Worm (Caenorhabditis elegans) whole organism, mixed stage, embryonic: ENCODE results near the gene srx-129.

Experiments used
- M03D4.4 ChIP-seq: sonication (generic microtip); optimal IDR thresholded peaks from 2 replicates; lab custom pipeline; 2017; ENCODE audit warnings: mild to moderate bottlenecking, missing genetic modification characterization, missing compliant biosample characterization
- bed-3 ChIP-seq: fragments of 200-800 bp; sonication (Bioruptor generic); optimal IDR thresholded peaks from 3 replicates; lab custom pipeline; 2018; ENCODE audit warnings: mild to moderate bottlenecking, missing genetic modification characterization, moderate library complexity, missing compliant biosample characterization
- blmp-1 ChIP-seq: fragments of 150-350 bp; optimal IDR thresholded peaks from 2 replicates; lab custom pipeline; 2014; ENCODE audit warnings: missing biosample characterization, missing genetic modification characterization
- ceh-39 ChIP-seq: fragments of 150-350 bp; optimal IDR thresholded peaks from 2 replicates; lab custom pipeline; 2014; ENCODE audit warnings: missing biosample characterization, missing genetic modification characterization
- ceh-43 ChIP-seq: fragments of 200-800 bp; sonication (Bioruptor generic); optimal IDR thresholded peaks from 2 replicates; lab custom pipeline; 2018; ENCODE audit warnings: mild to moderate bottlenecking, missing genetic modification characterization, moderate library complexity, missing compliant biosample characterization
- ceh-83 ChIP-seq: fragments of 200-800 bp; sonication (Bioruptor generic); optimal IDR thresholded peaks from 2 replicates; lab custom pipeline; 2018; ENCODE audit warnings: mild to moderate bottlenecking, missing genetic modification characterization, missing compliant biosample characterization
- ces-1 ChIP-seq: fragments of 150-350 bp; optimal IDR thresholded peaks from 2 replicates; lab custom pipeline; 2014; ENCODE audit warnings: missing biosample characterization, missing genetic modification reagents, missing genetic modification characterization
- cnd-1 ChIP-seq: fragments of 200-800 bp; sonication (Bioruptor generic); optimal IDR thresholded peaks from 2 replicates; lab custom pipeline; 2018; ENCODE audit warnings: mild to moderate bottlenecking, missing genetic modification characterization, missing compliant biosample characterization
- drap-1 ChIP-seq: fragments of 200-800 bp; sonication (Bioruptor generic); optimal IDR thresholded peaks from 3 replicates; lab custom pipeline; 2018; ENCODE audit warnings: mild to moderate bottlenecking, missing genetic modification characterization, missing compliant biosample characterization
- elt-1 ChIP-seq: sonication (generic microtip); optimal IDR thresholded peaks from 2 replicates; lab custom pipeline; 2017; ENCODE audit warnings: missing genetic modification characterization, mild to moderate bottlenecking, missing compliant biosample characterization, antibody characterized with exemption, moderate library complexity, borderline replicate concordance; ENCODE audit not compliant: insufficient read depth
- elt-3 ChIP-seq: fragments of 150-350 bp; optimal IDR thresholded peaks from 2 replicates; lab custom pipeline; 2014; ENCODE audit warnings: missing biosample characterization, missing genetic modification characterization
- flh-1 ChIP-seq: fragments of 200-800 bp; sonication (Bioruptor generic); optimal IDR thresholded peaks from 2 replicates; lab custom pipeline; 2018; ENCODE audit warnings: mild to moderate bottlenecking, missing genetic modification characterization, moderate library complexity, missing compliant biosample characterization
- ham-2 ChIP-seq: fragments of 200-800 bp; sonication (Bioruptor generic); optimal IDR thresholded peaks from 2 replicates; lab custom pipeline; 2018; ENCODE audit warnings: mild to moderate bottlenecking, missing genetic modification characterization, missing compliant biosample characterization
- hlh-1 ChIP-seq: fragments of 150-350 bp; optimal IDR thresholded peaks from 2 replicates; lab custom pipeline; 2014; ENCODE audit warnings: missing biosample characterization, missing genetic modification reagents, missing genetic modification characterization
- lin-13 ChIP-seq: fragments of 150-350 bp; optimal IDR thresholded peaks from 2 replicates; lab custom pipeline; 2014; ENCODE audit warnings: missing biosample characterization, missing genetic modification characterization
- lin-32 ChIP-seq: fragments of 200-800 bp; sonication (Bioruptor generic); optimal IDR thresholded peaks from 2 replicates; lab custom pipeline; 2018; ENCODE audit warnings: mild to moderate bottlenecking, missing genetic modification characterization, missing compliant biosample characterization
- lsy-2 ChIP-seq: fragments of 150-350 bp; optimal IDR thresholded peaks from 2 replicates; lab custom pipeline; 2014; ENCODE audit warnings: missing biosample characterization, missing genetic modification characterization
- mab-5 ChIP-seq: fragments of 150-350 bp; optimal IDR thresholded peaks from 2 replicates; lab custom pipeline; 2014; ENCODE audit warnings: missing biosample characterization, missing genetic modification characterization
- mep-1 ChIP-seq: fragments of 150-350 bp; optimal IDR thresholded peaks from 2 replicates; lab custom pipeline; 2017; ENCODE audit warnings: missing biosample characterization, missing genetic modification reagents, missing genetic modification characterization, inconsistent platforms
- mls-2 ChIP-seq: sonication (generic microtip); optimal IDR thresholded peaks from 2 replicates; lab custom pipeline; 2016; ENCODE audit warnings: mild to moderate bottlenecking, missing genetic modification characterization, moderate library complexity, missing compliant biosample characterization
- nhr-12 ChIP-seq: fragments of 150-350 bp; optimal IDR thresholded peaks from 2 replicates; lab custom pipeline; 2014; ENCODE audit warnings: missing biosample characterization, missing genetic modification characterization
- nhr-2 ChIP-seq: fragments of 150-350 bp; optimal IDR thresholded peaks from 2 replicates; lab custom pipeline; 2014; ENCODE audit warnings: missing biosample characterization, missing genetic modification characterization
- nhr-237 ChIP-seq: fragments of 150-350 bp; optimal IDR thresholded peaks from 2 replicates; lab custom pipeline; 2014; ENCODE audit warnings: missing biosample characterization, missing genetic modification characterization
- nhr-76 ChIP-seq: sonication (generic microtip); optimal IDR thresholded peaks from 2 replicates; lab custom pipeline; 2017; ENCODE audit warnings: missing biosample characterization, missing genetic modification characterization
- pha-4 ChIP-seq: fragments of 150-350 bp; optimal IDR thresholded peaks from 2 replicates; lab custom pipeline; 2018; ENCODE audit warnings: missing biosample characterization, missing genetic modification reagents, missing genetic modification characterization
- sem-2 ChIP-seq: fragments of 200-800 bp; sonication (Bioruptor generic); optimal IDR thresholded peaks from 2 replicates; lab custom pipeline; 2018; ENCODE audit warnings: mild to moderate bottlenecking, missing genetic modification characterization, missing compliant biosample characterization
- snpc-4 ChIP-seq: fragments of 150-350 bp; optimal IDR thresholded peaks from 2 replicates; lab custom pipeline; 2014; ENCODE audit warnings: missing biosample characterization, missing genetic modification characterization
- sptf-1 ChIP-seq: sonication (generic microtip); optimal IDR thresholded peaks from 2 replicates; lab custom pipeline; 2017; ENCODE audit warnings: mild to moderate bottlenecking, missing genetic modification characterization, moderate library complexity, missing compliant biosample characterization
- tbx-8 ChIP-seq: fragments of 200-800 bp; sonication (Bioruptor generic); optimal IDR thresholded peaks from 2 replicates; lab custom pipeline; 2018; ENCODE audit warnings: mild to moderate bottlenecking, missing genetic modification characterization, moderate library complexity, missing compliant biosample characterization
- unc-120 ChIP-seq: sonication (generic microtip); optimal IDR thresholded peaks from 2 replicates; lab custom pipeline; 2017; ENCODE audit warnings: missing genetic modification characterization, missing compliant biosample characterization; ENCODE audit not compliant: poor library complexity, severe bottlenecking
- unc-39 ChIP-seq: fragments of 150-350 bp; optimal IDR thresholded peaks from 2 replicates; lab custom pipeline; 2014; ENCODE audit warnings: missing biosample characterization, missing genetic modification characterization
- unc-62 ChIP-seq: fragments of 150-350 bp; optimal IDR thresholded peaks from 2 replicates; lab custom pipeline; 2014; ENCODE audit warnings: missing biosample characterization, missing genetic modification reagents, missing genetic modification characterization
- zip-8 ChIP-seq: fragments of 150-350 bp; optimal IDR thresholded peaks from 2 replicates; lab custom pipeline; 2014; ENCODE audit warnings: missing biosample characterization, missing genetic modification characterization
- ztf-11 ChIP-seq: fragments of 150-350 bp; optimal IDR thresholded peaks from 2 replicates; lab custom pipeline; 2014; ENCODE audit warnings: missing biosample characterization, missing genetic modification characterization

The srx-129 gene

ce11 chrV:13794046-13794445 is 40.0 kb upstream of the srx-129 start:
- no peak for TF ChIP-seq ztf-11 (tag; lab: Kevin White, UChicago)

ce11 chrV:13796246-13796776 is 37.7 kb upstream of the srx-129 start, which contains the start of gene twk-32:
TSS of gene twk-32 (plus strand) at chrV:13796641.
- TF ChIP-seq flh-1 (GFP tag; lab: Kevin White, UChicago) (no peak), ces-1 (GFP tag; lab: Kevin White, UChicago) (peak; percentile 18)

- TF ChIP-seq sptf-1 (tag; lab: Kevin White, UChicago) (no peak), ces-1 (GFP tag; lab: Kevin White, UChicago) (no peak), ceh-83 (GFP tag; lab: Kevin White, UChicago) (no peak), cnd-1 (tag; lab: Kevin White, UChicago) (no peak), elt-1 (tag; lab: Kevin White, UChicago) (no peak), nhr-2 (tag; lab: Kevin White, UChicago) (no peak), unc-120 (tag; lab: Kevin White, UChicago) (no peak), flh-1 (GFP tag; lab: Kevin White, UChicago) (no peak), bed-3 (GFP tag; lab: Kevin White, UChicago) (no peak), mep-1 (tag; lab: Kevin White, UChicago) (no peak), nhr-237 (tag; lab: Kevin White, UChicago) (no peak), hlh-1 (no peak), zip-8 (tag; lab: Kevin White, UChicago) (no peak), mls-2 (tag; lab: Kevin White, UChicago) (no peak), nhr-12 (tag; lab: Kevin White, UChicago) (no peak), nhr-76 (tag; lab: Kevin White, UChicago) (no peak), lsy-2 (no peak)
Observed at ce11 chrV:13799190-13799589, 34.9 kb upstream of the srx-129 start.

- TF ChIP-seq hlh-1 (no peak), bed-3 (GFP tag; lab: Kevin White, UChicago) (no peak), flh-1 (GFP tag; lab: Kevin White, UChicago) (no peak), pha-4 (tag; lab: Kevin White, UChicago) (no peak), unc-120 (tag; lab: Kevin White, UChicago) (no peak), mep-1 (tag; lab: Kevin White, UChicago) (no peak), lin-13 (tag; lab: Kevin White, UChicago) (no peak), blmp-1 (tag; lab: Kevin White, UChicago) (no peak), ceh-83 (GFP tag; lab: Kevin White, UChicago) (no peak), lsy-2 (no peak), ham-2 (no peak), elt-3 (tag; lab: Kevin White, UChicago) (no peak), sem-2 (GFP tag; lab: Kevin White, UChicago) (no peak)
Observed at ce11 chrV:13803902-13804301, 30.1 kb upstream of the srx-129 start, which contains the start of gene swan-2. TSS of gene swan-2 (minus strand) at chrV:13804281.

- TF ChIP-seq unc-120 (tag; lab: Kevin White, UChicago) (peak; percentile 40), ztf-11 (tag; lab: Kevin White, UChicago) (no peak), hlh-1 (peak; percentile 41)
Observed at ce11 chrV:13807232-13807631, 26.8 kb upstream of the srx-129 start, which contains the start of gene swan-1. TSS of gene swan-1 (minus strand) at chrV:13807237.

ce11 chrV:13808462-13808867 is 25.6 kb upstream of the srx-129 start:
- TF ChIP-seq pha-4 (tag; lab: Kevin White, UChicago): peak; percentile 64
- TF ChIP-seq ceh-39: peak; percentile 78
- peak; percentile 96 for TF ChIP-seq ham-2
- TF ChIP-seq unc-39 (tag; lab: Kevin White, UChicago): no peak
- no peak for TF ChIP-seq sem-2 (GFP tag; lab: Kevin White, UChicago)
- no peak for TF ChIP-seq blmp-1 (tag; lab: Kevin White, UChicago)
- peak; percentile 80 for TF ChIP-seq hlh-1
- peak; percentile 75 for TF ChIP-seq mls-2 (tag; lab: Kevin White, UChicago)
- no peak for TF ChIP-seq snpc-4 (tag; lab: Kevin White, UChicago)
- TF ChIP-seq mab-5: no peak
- no peak for TF ChIP-seq tbx-8 (GFP tag; lab: Kevin White, UChicago)
- peak; percentile 76 for TF ChIP-seq nhr-2 (tag; lab: Kevin White, UChicago)
- peak; percentile 74 for TF ChIP-seq unc-120 (tag; lab: Kevin White, UChicago)
- TF ChIP-seq ces-1 (GFP tag; lab: Kevin White, UChicago): peak; percentile 43
- TF ChIP-seq bed-3 (GFP tag; lab: Kevin White, UChicago): no peak
- no peak for TF ChIP-seq ceh-43 (GFP tag; lab: Kevin White, UChicago)
- TF ChIP-seq nhr-76 (tag; lab: Kevin White, UChicago): no peak
- TF ChIP-seq lin-32: no peak
- peak; percentile 69 for TF ChIP-seq cnd-1 (tag; lab: Kevin White, UChicago)
- no peak for TF ChIP-seq elt-3 (tag; lab: Kevin White, UChicago)
- TF ChIP-seq mep-1 (tag; lab: Kevin White, UChicago): peak; percentile 74
- peak; percentile 45 for TF ChIP-seq M03D4.4
- peak; percentile 56 for TF ChIP-seq unc-62 (GFP tag; lab: Kevin White, UChicago)
- peak; percentile 9 for TF ChIP-seq drap-1 (GFP tag; lab: Kevin White, UChicago)
- TF ChIP-seq elt-1 (tag; lab: Kevin White, UChicago): no peak
- TF ChIP-seq lin-13 (tag; lab: Kevin White, UChicago): peak; percentile 15
- TF ChIP-seq flh-1 (GFP tag; lab: Kevin White, UChicago): no peak
- peak; percentile 53 for TF ChIP-seq sptf-1 (tag; lab: Kevin White, UChicago)
- no peak for TF ChIP-seq ztf-11 (tag; lab: Kevin White, UChicago)
- peak; percentile 16 for TF ChIP-seq lsy-2
- no peak for TF ChIP-seq nhr-237 (tag; lab: Kevin White, UChicago)
